Worm (Caenorhabditis elegans) whole organism, young adult: ENCODE results near the gene crn-7.

Experiments used
- D2030.7 ChIP-seq: fragments of 200-800 bp; sonication (Bioruptor generic); IDR thresholded peaks from 2 replicates; pipeline ENCODE4 v1.3.6; 2022; ENCODE audit warnings: missing genetic modification reagents, missing genetic modification characterization, missing compliant biosample characterization
- F23B12.7 ChIP-seq: sonication (generic microtip); optimal IDR thresholded peaks from 2 replicates; lab custom pipeline; 2017; ENCODE audit warnings: missing genetic modification characterization, mild to moderate bottlenecking, missing compliant biosample characterization, antibody characterized with exemption, moderate library complexity; ENCODE audit not compliant: insufficient read depth
- F39B2.1 ChIP-seq: fragments of 200-800 bp; sonication (Bioruptor generic); IDR thresholded peaks from 2 replicates; pipeline ENCODE4 v1.3.6; 2022; ENCODE audit warnings: missing genetic modification reagents, missing genetic modification characterization, missing compliant biosample characterization
- F49E8.2 ChIP-seq: sonication (generic microtip); optimal IDR thresholded peaks from 3 replicates; lab custom pipeline; 2017; ENCODE audit warnings: missing genetic modification characterization, mild to moderate bottlenecking, missing compliant biosample characterization, antibody characterized with exemption, moderate library complexity; ENCODE audit not compliant: insufficient read depth
- F52B5.7 ChIP-seq: sonication (generic microtip); optimal IDR thresholded peaks from 2 replicates; lab custom pipeline; 2016; ENCODE audit warnings: mild to moderate bottlenecking, missing genetic modification characterization, missing compliant biosample characterization
- F55B11.4 ChIP-seq: sonication (generic microtip); optimal IDR thresholded peaks from 2 replicates; lab custom pipeline; 2016; ENCODE audit warnings: missing compliant biosample characterization, missing genetic modification characterization, borderline replicate concordance; ENCODE audit not compliant: insufficient read depth
- T07F8.4 ChIP-seq: sonication (generic microtip); optimal IDR thresholded peaks from 2 replicates; lab custom pipeline; 2016; ENCODE audit warnings: mild to moderate bottlenecking, missing genetic modification characterization, moderate library complexity, missing compliant biosample characterization
- Y53F4B.3 ChIP-seq: fragments of 200-800 bp; sonication (Bioruptor generic); IDR thresholded peaks from 2 replicates; pipeline ENCODE4 v1.3.6; 2022; ENCODE audit warnings: missing genetic modification reagents, missing genetic modification characterization, missing compliant biosample characterization
- Y56A3A.18 ChIP-seq: fragments of 200-800 bp; sonication (Bioruptor generic); IDR thresholded peaks from 2 replicates; pipeline ENCODE4 v1.3.6; 2022; ENCODE audit warnings: missing genetic modification reagents, missing genetic modification characterization, missing compliant biosample characterization
- aptf-2 ChIP-seq: fragments of 200-800 bp; sonication (Bioruptor generic); conservative IDR thresholded peaks from 2 replicates; pipeline ENCODE4 v1.3.6; 2022; ENCODE audit warnings: missing genetic modification reagents, missing genetic modification characterization, missing compliant biosample characterization
- attf-3 ChIP-seq: fragments of 200-800 bp; sonication (Bioruptor generic); conservative IDR thresholded peaks from 2 replicates; pipeline ENCODE4 v1.3.6; 2022; ENCODE audit warnings: missing genetic modification reagents, missing genetic modification characterization, missing compliant biosample characterization
- bed-1 ChIP-seq: fragments of 200-800 bp; sonication (Bioruptor generic); IDR thresholded peaks from 2 replicates; pipeline ENCODE4 v1.3.6; 2022; ENCODE audit warnings: missing genetic modification reagents, missing genetic modification characterization, missing compliant biosample characterization
- cebp-2 ChIP-seq: fragments of 200-800 bp; sonication (Bioruptor generic); IDR thresholded peaks from 2 replicates; pipeline ENCODE4 v1.3.6; 2022; ENCODE audit warnings: missing genetic modification characterization, missing compliant biosample characterization
- ceh-100 ChIP-seq: fragments of 200-800 bp; sonication (Bioruptor generic); IDR thresholded peaks from 2 replicates; pipeline ENCODE4 v1.3.6; 2022; ENCODE audit warnings: missing genetic modification reagents, missing genetic modification characterization, missing compliant biosample characterization
- ceh-58 ChIP-seq: fragments of 200-800 bp; sonication (Bioruptor generic); IDR thresholded peaks from 2 replicates; pipeline ENCODE4 v1.3.6; 2022; ENCODE audit warnings: missing genetic modification characterization, missing compliant biosample characterization
- chd-7 ChIP-seq: sonication (generic microtip); optimal IDR thresholded peaks from 2 replicates; lab custom pipeline; 2016; ENCODE audit warnings: mild to moderate bottlenecking, missing genetic modification characterization, moderate library complexity, missing compliant biosample characterization
- egl-18 ChIP-seq: fragments of 200-800 bp; sonication (Bioruptor generic); IDR thresholded peaks from 2 replicates; pipeline ENCODE4 v1.3.6; 2022; ENCODE audit warnings: missing genetic modification reagents, missing genetic modification characterization, missing compliant biosample characterization
- egl-44 ChIP-seq: fragments of 200-800 bp; sonication (Bioruptor generic); IDR thresholded peaks from 2 replicates; pipeline ENCODE4 v1.3.6; 2022; ENCODE audit warnings: missing genetic modification reagents, missing genetic modification characterization, missing compliant biosample characterization
- fkh-3 ChIP-seq: sonication (generic microtip); optimal IDR thresholded peaks from 2 replicates; lab custom pipeline; 2016; ENCODE audit warnings: mild to moderate bottlenecking, missing genetic modification characterization, missing compliant biosample characterization
- hsf-1 ChIP-seq: fragments of 200-800 bp; sonication (Bioruptor generic); IDR thresholded peaks from 2 replicates; pipeline ENCODE4 v1.3.6; 2022; ENCODE audit warnings: missing genetic modification reagents, missing genetic modification characterization, missing compliant biosample characterization
- let-526 ChIP-seq: fragments of 200-800 bp; sonication (Bioruptor generic); IDR thresholded peaks from 2 replicates; pipeline ENCODE4 v1.3.6; 2022; ENCODE audit warnings: missing genetic modification reagents, missing genetic modification characterization, missing compliant biosample characterization
- lin-40 ChIP-seq: sonication (generic microtip); optimal IDR thresholded peaks from 2 replicates; lab custom pipeline; 2016; ENCODE audit warnings: missing genetic modification characterization, mild to moderate bottlenecking, missing compliant biosample characterization, missing genotype, missing genetic modification reagents
- lir-1 ChIP-seq: fragments of 200-800 bp; sonication (Bioruptor generic); conservative IDR thresholded peaks from 2 replicates; pipeline ENCODE4 v1.3.6; 2022; ENCODE audit warnings: missing genetic modification reagents, missing genetic modification characterization, missing compliant biosample characterization
- mcd-1 ChIP-seq: fragments of 200-800 bp; sonication (Bioruptor generic); IDR thresholded peaks from 2 replicates; pipeline ENCODE4 v1.3.6; 2022; ENCODE audit warnings: missing genetic modification reagents, missing genetic modification characterization, missing compliant biosample characterization
- mxl-1 ChIP-seq: sonication (generic microtip); optimal IDR thresholded peaks from 2 replicates; lab custom pipeline; 2016; ENCODE audit warnings: missing genetic modification characterization, missing compliant biosample characterization
- nhr-27 ChIP-seq: fragments of 200-800 bp; sonication (Bioruptor generic); optimal IDR thresholded peaks from 2 replicates; lab custom pipeline; 2018; ENCODE audit warnings: mild to moderate bottlenecking, missing genetic modification characterization, moderate library complexity, missing compliant biosample characterization
- nhr-80 ChIP-seq: sonication (generic microtip); optimal IDR thresholded peaks from 2 replicates; lab custom pipeline; 2016; ENCODE audit warnings: missing genetic modification characterization, missing compliant biosample characterization
- rcor-1 ChIP-seq: fragments of 200-800 bp; sonication (Bioruptor generic); IDR thresholded peaks from 2 replicates; pipeline ENCODE4 v1.3.6; 2022; ENCODE audit warnings: missing genetic modification reagents, missing genetic modification characterization, missing compliant biosample characterization
- rec-8 ChIP-seq, 2 experiments: sonication (generic microtip); optimal IDR thresholded peaks; 2 replicates each; lab custom pipeline; 2016; ENCODE audit warnings: mild to moderate bottlenecking in 2 of 2, missing genetic modification characterization in 2 of 2, missing genetic modification reagents in 2 of 2, missing genotype in 2 of 2, missing biosample characterization in 1 of 2, missing compliant biosample characterization in 1 of 2, moderate library complexity in 1 of 2
- rpc-1 ChIP-seq, 2 experiments: fragments of 150-350 bp in 1 of 2; sonication (generic microtip) in 1 of 2; optimal IDR thresholded peaks; 2 replicates each; lab custom pipeline; 2014 to 2018; ENCODE audit warnings: missing biosample characterization in 1 of 2, missing genetic modification characterization in 1 of 2, missing genetic modification reagents in 1 of 2, missing genotype in 1 of 2
- sdz-38 ChIP-seq: sonication (generic microtip); optimal IDR thresholded peaks from 2 replicates; lab custom pipeline; 2016; ENCODE audit warnings: missing genotype, missing genetic modification characterization, missing compliant biosample characterization
- snpc-1.1 ChIP-seq: sonication (generic microtip); optimal IDR thresholded peaks from 2 replicates; lab custom pipeline; 2017; ENCODE audit warnings: missing genetic modification characterization, mild to moderate bottlenecking, missing compliant biosample characterization, antibody characterized with exemption, moderate library complexity, missing genotype, missing genetic modification reagents; ENCODE audit not compliant: insufficient read depth
- snpc-1.3 ChIP-seq: sonication (generic microtip); optimal IDR thresholded peaks from 2 replicates; lab custom pipeline; 2017; ENCODE audit warnings: missing genetic modification characterization, mild to moderate bottlenecking, missing compliant biosample characterization, antibody characterized with exemption, moderate library complexity, missing genotype, missing genetic modification reagents; ENCODE audit not compliant: insufficient read depth
- unc-130 ChIP-seq: sonication (generic microtip); optimal IDR thresholded peaks from 2 replicates; lab custom pipeline; 2016; ENCODE audit warnings: missing genetic modification reagents, missing genetic modification characterization, missing compliant biosample characterization

crn-7 gene

DNA sequence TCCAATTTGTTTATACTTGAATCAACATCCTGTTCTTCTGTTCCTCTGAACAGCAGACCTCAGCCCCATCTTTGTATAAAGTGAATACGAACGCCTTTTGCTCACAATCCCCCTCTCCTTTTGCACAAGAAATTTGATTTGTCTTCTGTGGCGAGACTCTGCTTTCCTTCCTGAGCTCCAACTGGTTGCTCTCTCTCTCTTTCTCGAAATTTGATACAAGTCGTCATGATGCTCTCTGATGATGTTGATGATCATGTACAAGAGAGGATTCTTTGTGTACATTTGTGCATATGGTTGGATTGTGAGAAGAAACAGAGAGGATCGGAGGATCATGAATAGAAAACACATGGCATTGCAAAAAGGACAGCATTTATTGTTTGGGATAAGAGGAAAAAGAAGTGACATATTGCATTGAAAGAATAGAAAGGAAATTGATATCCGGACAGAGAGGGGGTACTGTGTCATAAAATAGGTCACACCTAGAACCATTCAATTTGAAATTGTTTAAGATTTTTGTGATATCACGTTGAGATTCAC, 32.6 kb downstream of the crn-7 start:
- TF ChIP-seq nhr-80 = no peak
- TF ChIP-seq rpc-1 (optimal IDR thresholded peaks at IDR 0.05; lab: Kevin White, UChicago) = no peak
- no peak for TF ChIP-seq rpc-1 (tag; optimal IDR thresholded peaks at IDR 0.05; lab: Kevin White, UChicago)
- TF ChIP-seq rcor-1 (GFP tag; lab: Robert Waterston, UW) = no peak
- TF ChIP-seq T07F8.4 = no peak
- TF ChIP-seq hsf-1 = no peak
- no peak for TF ChIP-seq sdz-38 (tag; lab: Kevin White, UChicago)
- no peak for TF ChIP-seq bed-1 (GFP tag; lab: Robert Waterston, UW)
- no peak for TF ChIP-seq egl-18 (GFP tag; lab: Robert Waterston, UW)
- no peak for TF ChIP-seq Y53F4B.3
- TF ChIP-seq fkh-3 (tag; lab: Kevin White, UChicago) = no peak
- no peak for TF ChIP-seq nhr-27 (tag; lab: Kevin White, UChicago)
- TF ChIP-seq cebp-2 = no peak
- TF ChIP-seq let-526 (GFP tag; lab: Robert Waterston, UW) = no peak
- TF ChIP-seq attf-3 = no peak
- TF ChIP-seq Y56A3A.18 (GFP tag; lab: Robert Waterston, UW) = no peak
- no peak for TF ChIP-seq lir-1 (GFP tag; lab: Robert Waterston, UW)
- no peak for TF ChIP-seq aptf-2
- TF ChIP-seq F49E8.2 (tag; lab: Kevin White, UChicago) = no peak
- TF ChIP-seq mxl-1 (tag; lab: Kevin White, UChicago) = no peak
- TF ChIP-seq, all 124 proteins: peak for 0

DNA sequence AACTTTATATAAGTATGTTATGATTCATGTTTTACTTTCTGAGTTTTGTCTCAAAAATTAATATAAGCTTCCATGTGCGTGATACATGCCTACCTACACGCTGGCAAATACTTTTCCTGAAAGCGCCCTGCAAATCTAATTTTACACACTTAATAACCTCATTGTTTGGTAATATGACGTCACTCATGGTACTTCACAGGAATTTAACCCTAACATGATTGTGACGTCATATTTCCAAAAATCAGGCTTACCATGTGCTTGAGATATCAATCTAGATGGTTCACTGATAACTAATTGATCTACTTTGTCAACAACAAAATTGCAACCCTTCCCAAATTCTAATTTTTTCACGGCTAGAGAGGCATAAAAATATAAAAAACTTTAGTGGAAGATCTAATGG, 35.1 kb downstream of the crn-7 start:
- TF ChIP-seq F55B11.4 (tag; lab: Kevin White, UChicago) = no peak

DNA sequence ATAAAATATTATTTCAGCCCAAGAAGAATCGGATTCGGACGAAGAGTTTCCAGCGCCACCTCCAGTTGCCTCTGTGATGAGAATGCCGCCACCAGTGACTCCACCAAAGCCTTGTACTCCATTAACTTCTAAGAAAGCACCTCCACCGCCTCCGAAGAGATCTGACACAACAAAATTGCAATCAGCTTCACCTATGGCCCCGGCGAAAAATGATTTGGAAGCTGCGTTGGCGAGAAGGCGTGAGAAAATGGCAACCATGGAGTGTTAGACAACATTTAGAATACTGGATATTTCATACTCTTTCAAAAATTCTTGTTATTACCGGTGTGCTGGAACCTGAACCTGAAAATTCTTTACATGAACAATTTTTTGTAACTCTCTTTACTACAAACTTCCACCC, 37.0 kb downstream of the crn-7 start:
- TF ChIP-seq hsf-1 (0 out of 2 replicates have a peak, but pooled peaks have one; percentile 10), mcd-1 (GFP tag; lab: Robert Waterston, UW) (no peak)

DNA sequence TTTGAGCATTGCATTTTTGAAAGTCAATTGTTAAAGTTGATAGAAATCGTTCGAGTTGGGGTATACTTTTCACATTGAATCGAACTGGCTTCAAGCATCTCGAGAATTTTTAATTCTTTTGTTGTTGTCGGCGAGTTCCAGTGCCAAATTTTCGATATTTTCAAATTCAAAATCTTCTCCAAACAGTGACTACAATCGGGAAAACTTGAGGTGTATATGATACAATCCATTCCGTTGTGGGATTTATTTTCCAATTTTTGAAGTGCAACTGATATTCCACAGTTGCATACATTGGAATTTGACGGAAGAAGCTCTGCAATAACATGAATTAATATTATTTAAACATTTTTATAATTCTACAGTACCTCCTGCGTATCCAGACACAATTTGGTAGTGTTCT, 37.5 kb downstream of the crn-7 start:
- TF ChIP-seq lir-1 (GFP tag; lab: Robert Waterston, UW) = no peak
- TF ChIP-seq F39B2.1 (GFP tag; lab: Robert Waterston, UW) = no peak
- TF ChIP-seq Y53F4B.3 = no peak
- TF ChIP-seq snpc-1.1 (tag; lab: Kevin White, UChicago) = no peak
- no peak for TF ChIP-seq ceh-58 (GFP tag; lab: Robert Waterston, UW)
- no peak for TF ChIP-seq nhr-80
- TF ChIP-seq cebp-2 = no peak
- TF ChIP-seq D2030.7 = no peak
- no peak for TF ChIP-seq nhr-27 (tag; lab: Kevin White, UChicago)
- no peak for TF ChIP-seq chd-7 (tag; lab: Kevin White, UChicago)
- no peak for TF ChIP-seq F52B5.7 (tag; lab: Kevin White, UChicago)
- no peak for TF ChIP-seq snpc-1.3
- no peak for TF ChIP-seq aptf-2
- no peak for TF ChIP-seq egl-44 (GFP tag; lab: Robert Waterston, UW)
- TF ChIP-seq unc-130 = no peak
- TF ChIP-seq rec-8 (tag; optimal IDR thresholded peaks at IDR 0.05; lab: Kevin White, UChicago) = no peak
- TF ChIP-seq ceh-100 (GFP tag; lab: Robert Waterston, UW) = no peak
- no peak for TF ChIP-seq F23B12.7 (tag; lab: Kevin White, UChicago)
- TF ChIP-seq lin-40 = no peak
